Worm (Caenorhabditis elegans) whole organism, dauer: ENCODE data around the gene R10E4.3.

Source experiments
- unc-62 ChIP-seq: sonication (generic microtip); optimal IDR thresholded peaks from 2 replicates; lab custom pipeline; 2017; ENCODE audit warnings: missing biosample characterization, missing genetic modification reagents, missing genetic modification characterization

Gene R10E4.3

DNA sequence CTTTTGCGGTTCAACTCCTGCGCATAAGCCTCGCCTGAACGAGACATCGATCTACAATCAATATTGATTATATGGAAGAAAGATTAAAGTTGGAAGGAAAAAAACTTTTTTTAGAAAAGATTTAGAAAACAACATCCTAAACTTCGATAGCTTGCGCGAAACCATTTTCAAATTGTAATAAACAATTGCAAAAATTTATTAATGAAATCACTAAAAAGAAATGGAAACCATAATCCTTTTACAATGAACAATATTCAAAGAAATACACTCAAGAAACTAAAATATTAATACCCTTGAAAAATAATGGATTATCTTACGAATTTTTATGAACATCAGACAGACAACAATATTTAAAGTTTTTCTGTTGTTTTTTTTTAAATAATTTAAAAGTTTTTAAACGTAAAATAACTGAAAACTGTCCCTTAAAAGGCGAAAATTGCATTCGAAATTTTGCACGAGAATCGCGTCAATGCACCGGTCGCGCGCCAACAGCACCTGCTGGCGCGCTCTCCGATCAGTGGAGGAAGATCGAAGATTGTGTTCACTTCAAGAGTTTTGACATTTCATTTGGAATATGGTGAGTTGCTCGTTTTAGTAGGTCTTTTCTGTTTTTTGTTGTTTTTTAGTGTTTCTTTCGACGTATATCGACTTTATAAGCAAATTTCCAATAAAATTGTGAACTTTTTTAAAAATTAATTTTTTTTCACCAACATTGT lies 17.9 kb downstream of the R10E4.3 start, which contains the start of the genes sftb-1 and R10E4.1:
TSS of gene sftb-1 (minus strand) at position 51 of the 716 bp plus-strand sequence.
TSS of gene R10E4.1 (plus strand) at position 524 of the 716 bp plus-strand sequence.
- no peak for TF ChIP-seq unc-62

DNA sequence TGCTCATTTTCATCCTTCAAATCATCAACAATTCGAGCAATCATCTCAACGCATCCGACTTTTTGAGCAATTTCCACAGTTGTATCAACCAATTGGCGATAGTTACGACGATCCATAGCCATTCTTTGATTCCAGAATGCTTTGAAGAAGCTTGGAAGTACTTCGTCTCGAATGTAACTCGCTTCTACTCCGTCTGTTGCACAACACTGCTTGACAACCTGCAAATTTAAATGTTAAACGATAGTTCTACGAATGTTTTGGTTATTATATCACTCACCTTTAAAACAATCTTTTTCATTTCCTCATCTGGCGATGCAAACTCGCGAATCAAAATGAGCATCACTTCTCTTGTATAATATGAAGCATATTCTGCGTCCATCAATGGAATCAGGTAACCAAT lies 21.4 kb downstream of the R10E4.3 start:
- no peak for TF ChIP-seq unc-62

DNA sequence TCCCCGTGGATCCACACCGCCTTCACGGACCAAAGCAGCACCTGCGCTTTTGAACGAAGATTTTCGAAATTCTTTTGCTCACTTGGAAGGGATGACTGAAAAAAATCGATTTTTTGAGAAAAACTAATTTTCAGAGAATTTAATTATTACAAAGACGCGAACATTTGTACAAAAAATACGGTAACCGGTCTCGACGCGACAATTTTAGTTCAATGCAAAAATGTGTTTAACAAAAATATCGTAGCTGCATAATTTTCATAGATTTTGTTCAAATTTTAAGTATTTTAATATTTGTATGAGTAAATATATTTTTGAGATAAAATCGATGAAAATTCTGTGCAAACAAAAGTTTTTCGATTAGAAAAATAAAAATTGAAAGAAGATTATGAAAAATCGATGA lies 24.2 kb downstream of the R10E4.3 start, which contains the start of gene T08A11.1:
TSS of gene T08A11.1 (minus strand) at position 101 of the 400 bp plus-strand sequence.
- TF ChIP-seq unc-62: no peak

DNA sequence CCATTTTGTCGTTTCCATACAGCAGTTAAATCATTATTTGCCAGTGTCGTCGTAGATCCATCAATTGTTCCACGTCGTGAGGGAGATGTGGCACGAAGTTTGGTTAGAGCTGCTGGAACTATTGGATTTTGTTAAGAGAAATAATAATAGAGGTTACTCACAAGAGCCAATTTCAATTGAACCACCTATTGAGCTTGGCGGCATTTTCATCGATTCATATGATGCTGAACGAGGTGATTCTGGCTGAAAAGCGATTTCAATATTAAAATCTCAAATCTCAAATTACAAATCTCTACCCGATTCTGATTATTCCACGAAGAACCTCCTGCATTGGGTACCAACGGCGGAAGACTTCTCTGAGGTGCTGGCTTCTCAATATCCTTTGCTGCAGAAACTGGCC lies 29.4 kb downstream of the R10E4.3 start:
- no peak for TF ChIP-seq unc-62

DNA sequence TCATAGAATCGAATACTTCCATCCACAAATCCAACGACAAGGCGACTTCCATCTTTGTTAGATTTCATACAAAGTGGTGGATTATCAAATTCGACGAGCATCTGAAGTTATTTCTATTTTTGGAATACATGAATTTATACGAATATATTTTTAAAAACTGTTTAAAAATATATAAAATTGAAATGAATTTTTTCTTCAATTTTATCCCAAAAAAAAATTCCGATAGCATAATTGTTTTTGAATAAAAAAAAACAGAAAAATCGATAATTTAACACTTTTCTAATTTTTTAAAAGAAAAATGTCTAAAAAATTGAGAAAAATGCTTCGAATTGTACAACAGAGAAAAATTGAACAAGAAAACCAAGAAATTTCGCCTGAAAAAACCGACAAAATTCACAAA lies 39.7 kb downstream of the R10E4.3 start, which contains the start of gene Y44F5A.1:
TSS of gene Y44F5A.1 (minus strand) at position 101 of the 400 bp plus-strand sequence.
- no peak for TF ChIP-seq unc-62

DNA sequence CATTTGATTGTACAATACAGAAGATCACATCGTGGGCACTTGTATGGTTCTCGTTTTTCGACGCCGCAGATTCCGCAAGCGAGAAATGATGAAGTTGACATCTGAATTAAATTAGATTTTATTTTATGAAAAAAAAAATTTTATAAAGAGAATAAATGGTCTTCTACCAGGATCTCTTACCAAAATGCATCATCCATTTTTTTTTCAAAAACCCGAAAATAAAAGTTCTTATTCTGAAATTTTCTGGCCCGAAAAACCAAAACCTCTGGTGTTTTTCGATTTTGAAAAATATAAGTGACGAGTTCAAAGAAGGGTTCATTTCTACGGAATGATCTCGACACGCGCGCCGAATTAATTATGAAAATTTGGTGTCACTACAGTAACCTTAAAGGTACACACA lies 43.0 kb downstream of the R10E4.3 start, which contains the start of gene zhit-2:
TSS of gene zhit-2 (minus strand) at position 101 of the 400 bp plus-strand sequence.
- TF ChIP-seq unc-62: no peak

DNA sequence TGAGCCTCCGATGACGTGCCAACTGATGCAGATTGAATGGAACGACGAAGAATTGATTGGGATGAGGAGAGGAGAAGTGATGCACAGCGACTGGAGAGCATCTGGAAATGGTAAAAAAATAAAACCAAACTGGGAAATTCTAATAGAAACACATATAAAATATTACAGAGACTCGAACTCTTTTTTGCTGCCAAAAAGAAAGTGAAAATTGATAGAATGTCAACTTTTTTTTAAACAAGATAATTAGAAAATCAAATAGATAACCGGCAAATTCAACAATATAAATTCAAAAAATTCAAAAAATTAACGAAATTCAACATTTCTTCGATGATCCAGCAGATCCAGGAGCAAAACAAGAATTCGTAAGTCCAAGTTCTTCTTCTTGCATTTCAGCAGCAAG lies 43.8 kb downstream of the R10E4.3 start, which contains the start of gene mrpl-21:
TSS of gene mrpl-21 (minus strand) at position 101 of the 400 bp plus-strand sequence.
- TF ChIP-seq unc-62: no peak

DNA sequence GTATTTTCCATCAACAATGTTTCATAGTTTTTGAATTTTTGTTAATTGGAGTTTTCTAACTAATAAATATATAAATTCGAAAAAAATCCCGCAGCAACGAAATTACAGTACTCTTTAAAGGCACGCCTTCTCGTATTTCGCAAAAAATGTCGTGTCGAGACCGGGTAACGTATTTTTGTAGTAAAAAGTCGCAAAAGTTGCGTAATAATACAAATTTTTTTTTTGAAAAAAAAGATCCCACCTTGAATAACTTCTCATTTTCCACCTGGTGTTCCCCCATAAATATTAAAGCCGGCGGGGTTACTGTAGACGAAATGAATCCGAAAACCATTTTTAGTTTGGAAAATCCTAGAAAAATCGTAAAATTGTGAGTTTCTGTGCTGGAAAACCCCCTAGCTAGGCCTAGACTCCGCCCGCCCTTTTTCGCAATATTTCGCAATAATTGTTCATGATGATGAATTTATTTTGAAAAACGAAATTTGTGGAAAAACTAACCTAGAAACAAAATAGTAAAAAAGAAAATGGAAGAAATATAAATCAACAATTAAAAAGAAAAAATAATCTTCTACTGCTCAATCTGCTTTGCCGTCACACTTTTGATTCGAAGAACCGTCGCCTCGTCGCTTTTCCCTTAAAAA lies 44.9 kb downstream of the R10E4.3 start, which contains the start of gene F43C1.7:
TSS of gene F43C1.7 (minus strand) at position 351 of the 638 bp plus-strand sequence.
- TF ChIP-seq unc-62: no peak

DNA sequence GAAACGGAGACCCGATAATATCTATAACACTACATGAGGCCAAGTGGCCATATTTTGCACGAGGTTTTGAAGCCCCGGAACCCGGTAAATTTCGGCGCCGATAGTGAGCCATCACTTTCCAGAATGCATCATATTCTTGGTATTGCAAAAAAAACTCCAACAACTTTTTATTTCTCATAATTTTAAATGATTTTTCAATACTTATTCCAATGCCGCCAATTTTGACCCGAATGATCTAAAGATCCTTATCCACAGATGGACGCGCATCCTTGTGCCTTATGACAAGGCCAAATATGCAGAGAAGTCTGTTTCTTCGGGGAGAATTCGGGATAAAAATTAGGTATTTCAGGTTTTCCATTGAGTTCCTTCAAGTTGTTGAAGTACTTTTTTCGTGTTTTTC lies 46.1 kb downstream of the R10E4.3 start:
- no peak for TF ChIP-seq unc-62

DNA sequence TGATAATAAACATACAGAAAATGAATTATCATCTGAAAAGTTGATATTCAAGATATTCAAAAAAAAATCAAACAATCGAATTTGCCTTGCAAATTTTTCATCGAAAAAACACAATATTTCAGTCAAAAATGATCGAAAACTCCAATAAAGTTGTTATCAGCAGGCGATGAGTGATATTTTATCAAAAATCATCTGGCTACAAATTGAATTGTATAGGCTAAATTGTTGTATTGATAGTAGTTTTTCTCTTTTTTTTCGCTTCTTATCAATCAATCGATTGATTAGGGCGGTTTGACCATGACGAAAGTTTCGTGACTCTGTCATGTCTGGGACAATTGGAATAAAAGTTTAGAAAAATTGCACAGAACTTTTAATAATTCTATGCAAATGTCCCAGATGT lies 47.2 kb downstream of the R10E4.3 start:
- TF ChIP-seq unc-62: no peak

DNA sequence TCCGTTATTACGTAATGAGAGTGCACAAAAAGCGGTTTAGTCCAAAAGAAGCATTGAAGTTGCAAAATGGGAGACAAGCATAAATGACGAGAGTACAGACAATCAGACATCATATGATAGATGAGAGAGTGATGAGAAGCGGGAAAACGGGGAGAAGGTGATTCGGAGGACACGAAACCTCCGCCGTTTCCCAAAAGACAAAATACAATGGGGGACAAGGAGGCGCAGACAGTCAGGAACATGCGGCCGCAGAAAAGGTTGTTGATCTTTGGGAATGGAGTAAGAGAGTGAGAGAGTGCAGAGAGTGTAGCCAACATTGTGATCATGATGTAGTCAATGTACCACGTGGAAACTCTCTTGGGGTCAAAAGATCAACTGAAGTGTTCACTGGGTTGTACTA lies 49.6 kb downstream of the R10E4.3 start:
- no peak for TF ChIP-seq unc-62

DNA sequence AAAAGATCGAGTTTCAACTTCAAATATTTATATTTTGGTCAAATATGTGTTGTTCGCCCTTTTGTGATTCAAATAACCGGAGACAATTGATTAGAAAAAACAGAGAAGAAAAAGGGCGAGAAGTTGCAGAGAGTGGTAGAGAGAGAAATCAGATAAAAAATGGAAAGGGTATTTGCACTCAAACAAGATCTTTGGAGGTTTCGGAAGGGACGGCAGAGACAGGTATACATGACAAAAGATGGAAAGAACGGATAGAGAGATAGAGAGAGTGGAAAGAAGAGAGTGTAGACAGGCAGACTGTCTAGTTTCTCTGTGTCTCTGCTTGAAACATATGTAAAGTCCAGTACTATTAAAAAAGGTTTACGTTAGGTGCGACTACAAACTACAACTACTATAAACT lies 51.1 kb downstream of the R10E4.3 start:
- no peak for TF ChIP-seq unc-62
